Worm (Caenorhabditis elegans): Measurements from ENCODE around the gene H39E23.3.
A peak's percentile ranks its signal among the peaks of the same experiment; 100 is the strongest.

Gene H39E23.3

DNA sequence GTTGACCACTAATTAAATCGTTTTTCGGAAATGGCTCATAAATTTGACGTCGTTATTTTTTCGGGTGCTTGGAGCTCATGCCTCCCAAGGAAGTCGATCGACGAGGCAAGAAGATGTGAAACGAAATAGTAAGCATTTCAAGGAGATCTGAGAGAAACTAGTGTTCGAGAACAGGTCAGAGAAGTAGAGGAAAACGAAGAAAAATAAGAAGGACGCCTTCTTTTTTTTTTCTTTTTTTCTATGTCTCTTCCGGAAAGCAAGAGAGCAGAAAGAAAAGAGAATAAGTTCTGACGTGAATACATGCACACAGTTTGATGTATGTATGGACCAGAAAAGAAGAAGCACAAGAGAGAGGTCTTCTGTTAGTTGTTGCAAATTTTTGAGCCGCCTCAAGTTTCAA is 36.0 kb downstream of the H39E23.3 start:
- TF ChIP-seq die-1 (tag; optimal IDR thresholded peaks at IDR 0.05) (no peak), hmg-1.2 (GFP tag; IDR thresholded peaks at IDR 0.05) (peak; percentile 38; the same call in 1 of the 2 replicates), dox-1 (GFP tag; IDR thresholded peaks at IDR 0.05) (no peak), attf-3 (GFP tag; conservative IDR thresholded peaks at IDR 0.05) (no peak), bed-2 (GFP tag; IDR thresholded peaks at IDR 0.05) (no peak), xnd-1 (tag; optimal IDR thresholded peaks at IDR 0.05) (no peak), akir-1 (GFP tag; optimal IDR thresholded peaks at IDR 0.05) (no peak), ccch-3 (GFP tag; optimal IDR thresholded peaks at IDR 0.05) (no peak), attf-5 (GFP tag; optimal IDR thresholded peaks at IDR 0.05) (no peak), F23B12.7 (tag; optimal IDR thresholded peaks at IDR 0.05; ENCODE audit: insufficient read depth) (no peak), dpl-1 (GFP tag; optimal IDR thresholded peaks at IDR 0.05) (no peak), lin-40 (tag; optimal IDR thresholded peaks at IDR 0.05) (peak; percentile 13)

DNA sequence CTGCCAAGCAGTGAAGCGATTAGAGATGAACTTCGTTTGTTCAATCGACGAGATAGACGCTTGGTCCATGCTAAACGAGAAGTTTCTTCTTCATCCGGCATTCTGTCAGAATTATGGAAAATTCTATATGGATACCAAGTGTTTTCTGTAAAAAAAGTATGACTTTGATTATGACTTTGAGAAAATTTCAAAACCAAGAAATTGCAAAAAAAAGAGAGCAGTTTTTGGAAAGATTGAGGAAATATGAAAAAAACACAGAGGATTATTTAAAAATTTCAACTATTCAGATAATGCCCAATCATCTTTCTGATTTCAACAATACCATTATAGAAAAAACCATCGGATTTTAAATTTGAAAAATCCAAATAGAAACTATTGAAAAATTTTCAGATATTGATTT is 37.7 kb downstream of the H39E23.3 start, which contains the start of gene par-1:
par-1 (minus strand) TSS at position 101 of the 400 bp plus-strand sequence.
- TF ChIP-seq T26A5.8 (tag; optimal IDR thresholded peaks at IDR 0.05) (no peak), madf-10 (tag; optimal IDR thresholded peaks at IDR 0.05) (no peak), mel-28 (tag; optimal IDR thresholded peaks at IDR 0.05; ENCODE audit: borderline replicate concordance) (no peak), aptf-2 (GFP tag; conservative IDR thresholded peaks at IDR 0.05) (no peak), him-1 (tag; optimal IDR thresholded peaks at IDR 0.05) (no peak), fkh-3 (tag; optimal IDR thresholded peaks at IDR 0.05) (no peak)

DNA sequence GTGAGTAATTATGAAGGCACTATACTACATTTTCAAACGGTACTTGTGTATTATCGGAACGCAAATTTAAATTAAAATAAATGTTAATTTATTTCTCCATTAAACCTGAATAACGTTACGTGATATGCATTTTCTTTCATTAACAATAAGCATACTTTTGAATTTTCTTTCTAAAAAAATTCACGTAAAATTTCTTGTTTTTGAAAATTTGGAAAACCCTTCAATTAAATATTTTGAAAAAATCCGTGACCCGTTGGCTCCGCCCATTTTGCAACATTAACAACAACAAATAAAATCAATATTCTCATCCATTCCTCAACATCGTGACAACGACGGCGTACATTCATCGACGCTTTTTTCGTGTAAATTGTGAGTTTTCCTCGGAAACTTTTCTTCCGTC is 38.6 kb downstream of the H39E23.3 start, which contains the start of gene acs-10:
acs-10 (plus strand) TSS at position 301 of the 400 bp plus-strand sequence.
- TF ChIP-seq F49E8.2 (tag; optimal IDR thresholded peaks at IDR 0.05; ENCODE audit: insufficient read depth) (no peak), egl-44 (GFP tag; IDR thresholded peaks at IDR 0.05) (no peak), nfya-1 (tag; optimal IDR thresholded peaks at IDR 0.05; ENCODE audit: borderline replicate concordance, insufficient read depth) (no peak), athp-1 (tag; optimal IDR thresholded peaks at IDR 0.05) (no peak), attf-5 (GFP tag; optimal IDR thresholded peaks at IDR 0.05) (no peak), F55B11.4 (tag; optimal IDR thresholded peaks at IDR 0.05; ENCODE audit: borderline replicate concordance, insufficient read depth) (no peak), snpc-3.4 (tag; optimal IDR thresholded peaks at IDR 0.05) (no peak), ets-4 (GFP tag; optimal IDR thresholded peaks at IDR 0.05) (no peak), nfya-2 (GFP tag; IDR thresholded peaks at IDR 0.05) (no peak), atf-7 (tag; optimal IDR thresholded peaks at IDR 0.05) (no peak), ztf-25 (GFP tag; IDR thresholded peaks at IDR 0.05) (no peak), pha-4 (tag; optimal IDR thresholded peaks at IDR 0.05) (no peak), F57A8.1 (GFP tag; optimal IDR thresholded peaks at IDR 0.05) (no peak), ZK185.1 (tag; optimal IDR thresholded peaks at IDR 0.05; ENCODE audit: poor library complexity, severe bottlenecking) (no peak)

DNA sequence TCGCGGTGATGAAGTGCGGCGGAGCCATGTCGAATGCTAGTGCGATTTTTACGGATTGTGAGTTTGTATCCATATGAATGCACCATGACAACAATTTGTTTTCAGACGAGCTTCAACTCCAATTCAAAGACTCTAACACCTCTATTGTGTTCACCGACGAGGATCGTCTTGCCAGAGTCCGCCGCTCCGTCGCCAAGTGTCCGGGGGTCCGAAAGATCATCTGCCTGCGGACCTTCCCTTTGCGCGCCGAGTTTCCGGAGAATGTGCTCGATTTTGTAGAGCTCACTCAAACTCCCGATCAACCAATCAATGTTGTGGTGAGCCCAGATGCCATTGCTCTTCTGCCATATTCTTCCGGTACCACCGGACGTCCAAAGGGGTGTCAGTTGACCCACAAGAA is 39.5 kb downstream of the H39E23.3 start:
- TF ChIP-seq zfh-2 (GFP tag; conservative IDR thresholded peaks at IDR 0.05) (peak; percentile 65), Y95B8A.8 (GFP tag; IDR thresholded peaks at IDR 0.05) (no peak)

DNA sequence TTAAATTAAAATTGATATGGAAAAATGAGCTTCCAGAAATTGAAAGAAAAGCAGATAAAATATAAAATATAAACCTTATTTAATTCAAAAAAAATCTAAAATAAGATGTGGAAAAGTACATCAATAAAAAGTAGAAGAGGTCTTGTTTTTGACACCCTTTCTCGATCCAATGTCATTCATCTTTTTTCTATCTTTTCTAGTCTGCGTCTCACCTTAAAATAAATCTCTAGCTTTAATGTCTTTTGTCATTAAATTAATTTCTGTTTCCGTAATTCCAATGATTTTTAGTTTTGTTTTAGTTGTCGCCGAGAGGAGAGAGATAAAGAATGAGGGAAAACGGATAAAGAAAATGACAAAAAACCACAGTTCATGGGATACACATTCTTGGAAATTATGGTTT is 41.5 kb downstream of the H39E23.3 start:
- no peak for TF ChIP-seq ztf-28 (GFP tag; IDR thresholded peaks at IDR 0.05)
- TF ChIP-seq lag-1 (GFP tag; IDR thresholded peaks at IDR 0.05) = no peak
- no peak for TF ChIP-seq zfh-2 (GFP tag; conservative IDR thresholded peaks at IDR 0.05)
- no peak for TF ChIP-seq egrh-3 (GFP tag; IDR thresholded peaks at IDR 0.05)
- TF ChIP-seq snpc-3.4 (tag; optimal IDR thresholded peaks at IDR 0.05) = no peak
- TF ChIP-seq B0336.3 (GFP tag; IDR thresholded peaks at IDR 0.05) = no peak
- no peak for TF ChIP-seq ceh-40 (GFP tag; IDR thresholded peaks at IDR 0.05)
- no peak for TF ChIP-seq K11D2.4 (GFP tag; IDR thresholded peaks at IDR 0.05)
- TF ChIP-seq T07F8.4 (tag; optimal IDR thresholded peaks at IDR 0.05) = no peak
- no peak for TF ChIP-seq tbx-9 (tag; optimal IDR thresholded peaks at IDR 0.05; ENCODE audit: borderline replicate concordance)
- TF ChIP-seq attf-6 (GFP tag; IDR thresholded peaks at IDR 0.05) = no peak
- no peak for TF ChIP-seq tlf-1 (GFP tag; optimal IDR thresholded peaks at IDR 0.05)
- no peak for TF ChIP-seq snpc-1.1 (tag; optimal IDR thresholded peaks at IDR 0.05; ENCODE audit: insufficient read depth)

Data from whole organism, young adult.